Fruit fly (Drosophila melanogaster) whole organism, larva: Measurements from ENCODE around the gene Octbeta3R.
"Not testable (repeated sequence)": the region's sequence is repeated elsewhere in the genome, so short reads cannot be mapped to it uniquely, and the experiment has no call there.

Experiments used
- noc ChIP-seq: fragments of 200-800 bp; sonication (Bioruptor generic); optimal IDR thresholded peaks from 3 replicates; lab custom pipeline; 2019; ENCODE audit warnings: missing biosample characterization, mild to moderate bottlenecking, missing genetic modification characterization, moderate library complexity

Octbeta3R gene

DNA sequence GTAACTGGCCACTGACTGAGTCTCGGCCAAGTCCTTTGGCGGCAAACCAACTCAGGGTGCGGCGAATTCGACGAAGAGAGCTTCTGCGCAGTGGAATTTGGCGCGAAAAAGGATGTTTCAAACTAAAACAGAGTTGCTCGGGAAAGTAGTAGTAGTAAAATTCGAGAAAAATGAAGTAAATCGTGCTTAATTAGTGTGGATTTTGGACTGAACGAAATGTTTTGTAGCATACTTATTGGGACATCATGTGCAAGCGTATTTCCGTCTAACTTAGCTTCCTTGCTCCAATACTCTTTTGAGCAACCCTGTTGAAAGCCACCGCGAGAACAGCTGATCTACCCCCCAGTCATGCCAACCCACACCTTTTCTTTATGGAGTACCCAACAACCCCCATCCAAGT is at the start of gene Octbeta3R:
Octbeta3R (minus strand) TSS at position 1 of the 400 bp plus-strand sequence.
- TF ChIP-seq noc (tag; lab: Kevin White, UChicago), result no peak

DNA sequence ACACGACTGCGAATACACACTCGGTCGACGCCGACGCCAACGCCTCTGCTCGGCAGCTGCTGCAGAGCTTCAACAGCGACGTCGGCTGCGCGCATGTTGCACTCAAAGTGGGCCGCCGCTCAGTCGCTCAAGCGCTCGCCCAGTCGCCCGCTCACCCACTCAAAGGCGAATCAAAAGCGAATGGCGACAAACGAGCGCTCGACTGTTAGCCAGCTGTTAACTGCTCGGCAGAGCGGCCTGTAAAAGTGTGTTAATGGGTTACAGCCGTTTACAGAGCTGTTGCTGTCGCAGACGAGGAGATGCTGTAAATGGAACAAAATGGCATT is 47.8 kb upstream of the Octbeta3R start:
- TF ChIP-seq noc (tag; lab: Kevin White, UChicago), result no peak

DNA sequence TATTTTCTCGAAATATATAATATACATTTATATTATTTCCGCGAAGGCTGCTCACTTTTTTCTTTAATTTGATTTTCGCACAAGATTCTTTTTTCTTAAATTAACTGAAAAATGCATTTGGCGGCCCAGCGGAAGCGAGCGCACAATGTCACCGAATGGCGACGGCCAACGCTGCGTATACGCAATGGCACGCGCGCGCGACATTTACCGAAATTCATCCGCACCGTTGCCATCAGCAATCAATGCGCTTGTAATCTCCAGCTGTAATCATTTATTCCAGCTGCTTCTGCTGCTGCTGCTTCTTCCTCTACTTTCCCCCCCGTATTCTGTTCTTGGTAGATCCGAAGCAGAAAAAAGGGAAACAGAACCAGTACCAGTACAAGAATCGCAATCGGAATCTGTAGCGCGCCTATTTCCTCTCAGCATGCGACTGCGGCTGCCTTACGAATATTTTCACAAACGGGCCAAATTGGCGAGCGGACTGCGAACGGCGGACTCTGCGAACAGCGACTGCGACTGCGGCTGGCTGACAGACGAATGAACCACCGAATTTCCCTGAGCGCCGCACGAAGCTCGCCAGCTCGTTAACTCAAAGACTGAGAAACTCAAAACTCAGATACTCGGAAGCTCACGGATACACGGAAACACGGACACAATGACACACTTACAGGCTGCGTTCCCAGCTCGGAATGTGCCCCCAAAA is 47.3 kb upstream of the Octbeta3R start, which contains the start of gene Octbeta2R:
Octbeta2R (minus strand) TSS at position 539 of the 703 bp plus-strand sequence.
- no peak for TF ChIP-seq noc (tag; lab: Kevin White, UChicago)

DNA sequence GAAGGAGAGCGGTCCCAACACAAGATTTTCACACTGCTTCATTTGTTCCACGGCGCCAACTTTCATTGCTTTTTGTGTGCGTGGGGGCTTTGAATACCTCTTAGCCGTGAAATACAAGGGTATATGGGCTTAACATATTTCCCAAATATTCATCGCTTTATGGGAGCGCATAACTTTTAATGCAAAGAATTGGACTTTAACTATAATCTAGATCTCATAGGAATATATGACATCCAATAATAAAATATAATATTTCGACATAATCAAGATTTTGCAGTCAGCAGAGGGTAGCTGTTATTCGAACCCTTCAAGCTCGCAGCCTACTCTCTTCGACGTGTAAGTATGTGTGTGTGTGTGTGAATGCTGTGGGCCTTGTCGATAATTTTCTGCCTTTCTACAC is 43.6 kb upstream of the Octbeta3R start:
- no peak for TF ChIP-seq noc (tag; lab: Kevin White, UChicago)

DNA sequence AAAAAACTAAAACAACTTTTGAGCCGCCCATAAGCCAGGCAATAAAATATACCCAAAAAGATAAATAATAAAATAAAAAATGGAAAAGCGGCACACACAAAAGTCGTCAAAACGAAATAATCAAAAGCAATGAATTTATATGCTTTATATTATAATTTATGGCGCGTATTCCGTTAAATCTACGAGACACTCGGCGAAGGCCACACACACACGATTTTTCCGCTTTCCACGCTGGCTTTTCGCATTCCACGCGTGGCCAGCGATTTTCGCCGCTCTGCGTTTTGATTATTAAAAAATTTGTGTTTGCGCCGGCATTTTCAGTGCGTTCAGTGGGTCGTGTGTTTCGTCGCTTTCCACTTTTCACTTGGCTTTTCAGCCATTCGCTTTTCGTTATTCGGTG is 20.7 kb upstream of the Octbeta3R start:
- TF ChIP-seq noc (tag; lab: Kevin White, UChicago), result no peak

DNA sequence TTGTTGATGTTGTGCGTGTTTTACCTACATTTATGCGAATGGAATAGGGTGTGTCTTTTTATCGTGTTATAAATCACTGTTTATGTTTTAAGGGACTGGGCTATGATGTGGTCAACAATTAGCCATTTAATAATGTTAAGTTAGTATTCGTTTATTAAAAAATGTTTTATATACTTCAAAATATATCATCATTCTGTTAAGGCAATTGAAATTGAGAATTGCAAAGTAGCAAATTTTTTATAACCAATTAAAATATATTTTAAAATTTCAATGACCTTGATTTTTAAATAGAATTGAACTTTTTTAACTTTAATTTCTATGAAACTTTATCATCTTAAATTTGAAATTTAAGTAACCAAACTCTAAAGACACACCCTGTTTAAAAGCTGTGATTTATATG is 14.0 kb upstream of the Octbeta3R start:
- peak; percentile 62 for TF ChIP-seq noc (tag; lab: Kevin White, UChicago)

DNA sequence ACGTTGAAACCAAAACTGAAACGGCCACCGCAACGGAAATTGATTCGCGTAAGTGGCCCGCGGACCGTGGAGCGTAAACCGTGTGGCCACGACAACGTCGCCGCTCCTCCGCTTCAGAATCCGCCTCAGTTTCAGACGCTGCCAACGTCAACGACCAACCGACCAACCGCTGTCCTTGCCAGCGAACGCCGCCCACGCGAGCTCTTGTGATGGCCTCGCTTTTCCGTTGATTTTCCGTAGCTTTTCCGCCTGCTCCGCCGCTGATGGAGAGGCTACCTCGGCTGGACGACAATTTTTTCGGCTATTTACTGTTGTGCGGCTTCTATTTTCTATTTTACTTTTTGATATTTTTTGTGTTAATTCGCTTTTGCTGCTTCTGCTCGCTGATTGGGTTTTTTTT is 13.1 kb upstream of the Octbeta3R start:
- no peak for TF ChIP-seq noc (tag; lab: Kevin White, UChicago)

DNA sequence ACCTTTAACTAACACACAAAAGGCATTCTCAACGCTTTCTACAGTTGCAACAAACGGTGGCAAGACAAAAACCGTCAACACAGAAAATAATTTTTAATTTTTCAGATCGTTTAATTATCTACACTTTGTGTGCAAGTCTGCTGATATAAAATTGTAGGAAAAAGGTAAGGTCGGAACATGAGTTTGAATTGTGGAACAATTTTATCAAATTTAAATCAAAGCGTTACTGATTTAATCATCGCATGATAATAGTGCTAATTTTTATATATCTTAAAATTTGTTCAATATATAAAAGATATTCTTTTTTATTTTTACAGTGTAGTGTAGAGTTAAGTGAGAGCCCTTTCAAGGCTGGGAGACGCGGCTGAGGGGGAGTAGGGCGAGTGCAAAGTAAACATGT is 5.1 kb downstream of the Octbeta3R start:
- no peak for TF ChIP-seq noc (tag; lab: Kevin White, UChicago)

DNA sequence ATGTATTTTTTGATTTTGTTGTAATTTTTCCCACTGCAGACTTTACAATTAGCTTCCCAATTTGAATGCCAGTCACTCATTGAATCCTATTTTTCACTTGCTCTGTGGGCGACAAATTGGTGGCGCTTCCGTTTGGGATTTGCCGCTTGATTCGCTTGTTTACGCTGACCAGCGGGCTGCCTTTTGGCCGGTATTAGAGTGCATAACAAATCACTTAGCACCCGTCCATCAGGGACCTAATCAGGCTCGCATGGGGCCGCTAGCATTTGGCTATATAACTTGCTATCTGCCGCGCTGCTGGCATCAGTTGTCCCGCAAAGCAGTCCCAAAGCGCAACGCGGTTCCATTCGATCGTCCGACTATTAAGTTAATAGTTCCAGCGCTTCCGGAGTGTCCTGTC is 22.1 kb downstream of the Octbeta3R start, which contains the start of gene Hug:
Hug (plus strand) TSS at position 301 of the 400 bp plus-strand sequence.
- no peak for TF ChIP-seq noc (tag; lab: Kevin White, UChicago)

DNA sequence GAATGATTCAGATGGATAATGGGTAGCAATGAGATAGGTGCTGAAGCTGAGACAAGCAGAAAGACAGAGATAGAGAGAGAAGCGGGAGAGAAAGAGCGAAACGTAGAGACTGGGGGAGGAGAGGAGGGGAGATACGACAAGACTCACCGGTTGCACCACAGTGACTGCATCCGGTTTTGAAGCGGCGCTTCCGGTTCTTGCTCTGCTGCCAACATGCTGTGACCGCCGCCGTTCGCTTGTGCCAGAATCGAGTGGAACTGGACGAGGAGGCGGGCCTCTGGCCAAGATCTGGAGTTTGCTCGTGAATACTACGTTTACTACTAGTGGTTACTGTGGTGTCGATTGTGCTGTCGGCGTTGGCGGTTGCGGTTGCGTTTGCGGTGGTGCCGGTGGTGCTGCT is 33.0 kb downstream of the Octbeta3R start:
- no peak for TF ChIP-seq noc (tag; lab: Kevin White, UChicago)

DNA sequence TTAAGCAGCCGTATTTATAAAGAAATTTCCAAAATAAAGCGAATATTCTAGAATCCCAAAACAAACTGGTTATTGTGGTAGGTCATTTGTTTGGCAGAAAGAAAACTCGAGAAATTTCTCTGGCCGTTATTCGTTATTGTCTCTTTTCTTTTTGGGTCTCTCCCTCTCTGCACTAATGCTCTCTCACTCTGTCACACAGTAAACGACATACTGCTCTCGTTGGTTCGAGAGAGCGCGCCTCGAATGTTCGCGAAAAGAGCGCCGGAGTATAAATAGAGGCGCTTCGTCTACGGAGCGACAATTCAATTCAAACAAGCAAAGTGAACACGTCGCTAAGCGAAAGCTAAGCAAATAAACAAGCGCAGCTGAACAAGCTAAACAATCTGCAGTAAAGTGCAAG is 39.3 kb downstream of the Octbeta3R start, which contains the start of gene Hsp70Bc:
Hsp70Bc (plus strand) TSS at position 301 of the 400 bp plus-strand sequence.
- not testable (repeated sequence) for TF ChIP-seq noc (tag; lab: Kevin White, UChicago)

DNA sequence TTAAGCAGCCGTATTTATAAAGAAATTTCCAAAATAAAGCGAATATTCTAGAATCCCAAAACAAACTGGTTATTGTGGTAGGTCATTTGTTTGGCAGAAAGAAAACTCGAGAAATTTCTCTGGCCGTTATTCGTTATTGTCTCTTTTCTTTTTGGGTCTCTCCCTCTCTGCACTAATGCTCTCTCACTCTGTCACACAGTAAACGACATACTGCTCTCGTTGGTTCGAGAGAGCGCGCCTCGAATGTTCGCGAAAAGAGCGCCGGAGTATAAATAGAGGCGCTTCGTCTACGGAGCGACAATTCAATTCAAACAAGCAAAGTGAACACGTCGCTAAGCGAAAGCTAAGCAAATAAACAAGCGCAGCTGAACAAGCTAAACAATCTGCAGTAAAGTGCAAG is 42.5 kb downstream of the Octbeta3R start, which contains the start of gene Hsp70Bb:
Hsp70Bb (plus strand) TSS at position 301 of the 400 bp plus-strand sequence.
- not testable (repeated sequence) for TF ChIP-seq noc (tag; lab: Kevin White, UChicago)

DNA sequence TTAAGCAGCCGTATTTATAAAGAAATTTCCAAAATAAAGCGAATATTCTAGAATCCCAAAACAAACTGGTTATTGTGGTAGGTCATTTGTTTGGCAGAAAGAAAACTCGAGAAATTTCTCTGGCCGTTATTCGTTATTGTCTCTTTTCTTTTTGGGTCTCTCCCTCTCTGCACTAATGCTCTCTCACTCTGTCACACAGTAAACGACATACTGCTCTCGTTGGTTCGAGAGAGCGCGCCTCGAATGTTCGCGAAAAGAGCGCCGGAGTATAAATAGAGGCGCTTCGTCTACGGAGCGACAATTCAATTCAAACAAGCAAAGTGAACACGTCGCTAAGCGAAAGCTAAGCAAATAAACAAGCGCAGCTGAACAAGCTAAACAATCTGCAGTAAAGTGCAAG is 45.8 kb downstream of the Octbeta3R start, which contains the start of gene Hsp70Bbb:
Hsp70Bbb (plus strand) TSS at position 301 of the 400 bp plus-strand sequence.
- not testable (repeated sequence) for TF ChIP-seq noc (tag; lab: Kevin White, UChicago)

DNA sequence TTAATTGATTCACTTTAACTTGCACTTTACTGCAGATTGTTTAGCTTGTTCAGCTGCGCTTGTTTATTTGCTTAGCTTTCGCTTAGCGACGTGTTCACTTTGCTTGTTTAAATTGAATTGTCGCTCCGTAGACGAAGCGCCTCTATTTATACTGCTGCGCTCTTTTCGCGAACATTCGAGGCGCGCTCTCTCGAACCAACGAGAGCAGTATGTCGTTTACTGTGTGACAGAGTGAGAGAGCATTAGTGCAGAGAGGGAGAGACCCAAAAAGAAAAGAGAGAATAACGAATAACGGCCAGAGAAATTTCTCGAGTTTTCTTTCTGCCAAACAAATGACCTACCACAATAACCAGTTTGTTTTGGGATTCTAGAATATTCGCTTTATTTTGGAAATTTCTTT is 80.4 kb downstream of the Octbeta3R start, which contains the start of gene Hsp70Ba:
Hsp70Ba (minus strand) TSS at position 102 of the 400 bp plus-strand sequence.
- not testable (repeated sequence) for TF ChIP-seq noc (tag; lab: Kevin White, UChicago)

DNA sequence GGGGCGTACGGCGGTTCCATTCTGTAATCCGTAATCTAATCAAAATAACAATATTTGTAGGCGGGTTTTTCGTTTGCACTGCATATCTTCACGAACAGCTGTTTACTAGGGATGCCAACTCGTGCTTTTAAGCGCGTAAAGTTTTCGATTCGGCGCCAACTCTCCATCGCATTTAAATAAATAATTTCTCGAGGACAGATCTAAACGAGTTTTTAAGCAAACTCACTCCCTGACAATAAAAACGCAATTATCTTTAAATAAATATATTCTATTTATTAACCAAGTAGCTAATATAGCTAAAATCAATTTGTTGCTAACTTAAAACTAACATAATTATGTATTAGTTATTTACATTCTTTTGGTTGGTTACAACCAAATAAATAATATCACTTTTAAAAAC is 82.8 kb downstream of the Octbeta3R start, which contains the start of gene CG5608:
CG5608 (minus strand) TSS at position 101 of the 400 bp plus-strand sequence.
- not testable (repeated sequence) for TF ChIP-seq noc (tag; lab: Kevin White, UChicago)
